Fruit fly (Drosophila melanogaster): ENCODE results near the gene Sld5.
A peak's percentile ranks its signal among the peaks of the same experiment; 100 is the strongest.

Gene Sld5

dm6 chr3R:26030562-26030961 is 25.8 kb downstream of the Sld5 start:
- TF ChIP-seq noc (tag; optimal IDR thresholded peaks at IDR 0.05): no peak

- no peak for TF ChIP-seq noc (tag; optimal IDR thresholded peaks at IDR 0.05)
Observed at dm6 chr3R:26027903-26028302, 28.4 kb downstream of the Sld5 start.

dm6 chr3R:26026631-26027274 is 29.6 kb downstream of the Sld5 start:
- no peak for TF ChIP-seq noc (tag; optimal IDR thresholded peaks at IDR 0.05)

dm6 chr3R:26024596-26025213 is 31.6 kb downstream of the Sld5 start:
- no peak for TF ChIP-seq noc (tag; optimal IDR thresholded peaks at IDR 0.05)

dm6 chr3R:26023252-26023651 is 33.1 kb downstream of the Sld5 start:
- TF ChIP-seq noc (tag; optimal IDR thresholded peaks at IDR 0.05): no peak

- peak; percentile 88 for TF ChIP-seq noc (tag; optimal IDR thresholded peaks at IDR 0.05)
Observed at dm6 chr3R:26021195-26021914, 35.0 kb downstream of the Sld5 start.

- TF ChIP-seq noc (tag; optimal IDR thresholded peaks at IDR 0.05): peak; percentile 22
Observed at dm6 chr3R:26020244-26021171, 35.8 kb downstream of the Sld5 start.

- TF ChIP-seq noc (tag; optimal IDR thresholded peaks at IDR 0.05): no peak
Observed at dm6 chr3R:26019232-26019631, 37.1 kb downstream of the Sld5 start.

- peak; percentile 43 for TF ChIP-seq noc (tag; optimal IDR thresholded peaks at IDR 0.05)
Observed at dm6 chr3R:26017771-26018731, 38.3 kb downstream of the Sld5 start.

dm6 chr3R:26017294-26017770 is 39.0 kb downstream of the Sld5 start:
- TF ChIP-seq noc (tag; optimal IDR thresholded peaks at IDR 0.05): no peak

- peak; percentile 65 for TF ChIP-seq noc (tag; optimal IDR thresholded peaks at IDR 0.05)
Observed at dm6 chr3R:26014262-26014833, 42.0 kb downstream of the Sld5 start, which contains the start of gene Kaz-m1. Kaz-m1 (plus strand) TSS chr3R:26014721.

- no peak for TF ChIP-seq noc (tag; optimal IDR thresholded peaks at IDR 0.05)
Observed at dm6 chr3R:26013664-26013948, 42.7 kb downstream of the Sld5 start.

dm6 chr3R:26012801-26013663 is 43.3 kb downstream of the Sld5 start:
- TF ChIP-seq noc (tag; optimal IDR thresholded peaks at IDR 0.05): peak; percentile 69
